Worm (Caenorhabditis elegans) whole organism, late embryonic: Measurements from ENCODE around the gene fbxb-104.

Experiments
- ama-1 ChIP-seq: fragments of 150-350 bp; optimal IDR thresholded peaks from 2 replicates; lab custom pipeline; 2014
- ceh-22 ChIP-seq: sonication (generic microtip); optimal IDR thresholded peaks from 2 replicates; lab custom pipeline; 2017; ENCODE audit warnings: missing biosample characterization, missing genetic modification characterization
- ceh-6 ChIP-seq: fragments of 200-800 bp; sonication (Bioruptor generic); optimal IDR thresholded peaks from 2 replicates; lab custom pipeline; 2018; ENCODE audit warnings: mild to moderate bottlenecking, missing genetic modification characterization, missing compliant biosample characterization
- che-1 ChIP-seq: sonication (generic microtip); optimal IDR thresholded peaks from 2 replicates; lab custom pipeline; 2016; ENCODE audit warnings: mild to moderate bottlenecking, missing genetic modification characterization, missing compliant biosample characterization
- dve-1 ChIP-seq: sonication (generic microtip); optimal IDR thresholded peaks from 2 replicates; lab custom pipeline; 2017; ENCODE audit warnings: antibody characterized with exemption, mild to moderate bottlenecking, missing genetic modification characterization, missing compliant biosample characterization
- elt-2 ChIP-seq: sonication (generic microtip); optimal IDR thresholded peaks from 2 replicates; lab custom pipeline; 2016; ENCODE audit warnings: missing genetic modification reagents, missing genetic modification characterization, missing compliant biosample characterization
- elt-4 ChIP-seq: sonication (generic microtip); optimal IDR thresholded peaks from 2 replicates; lab custom pipeline; 2016; ENCODE audit warnings: missing genetic modification characterization, missing compliant biosample characterization
- fkh-10 ChIP-seq: fragments of 150-350 bp; optimal IDR thresholded peaks from 2 replicates; lab custom pipeline; 2014; ENCODE audit warnings: missing biosample characterization, missing genetic modification reagents, missing genetic modification characterization
- gmeb-2 ChIP-seq: sonication (generic microtip); optimal IDR thresholded peaks from 2 replicates; lab custom pipeline; 2016; ENCODE audit warnings: missing genetic modification characterization, inconsistent platforms, missing compliant biosample characterization
- hlh-30 ChIP-seq: sonication (generic microtip); optimal IDR thresholded peaks from 2 replicates; lab custom pipeline; 2017; ENCODE audit warnings: antibody characterized with exemption, missing genetic modification characterization, missing compliant biosample characterization; ENCODE audit not compliant: insufficient read depth
- nfya-1 ChIP-seq: sonication (generic microtip); optimal IDR thresholded peaks from 2 replicates; lab custom pipeline; 2017; ENCODE audit warnings: missing genetic modification characterization, mild to moderate bottlenecking, missing compliant biosample characterization, antibody characterized with exemption, moderate library complexity
- pqm-1 ChIP-seq: sonication (generic microtip); optimal IDR thresholded peaks from 2 replicates; lab custom pipeline; 2016; ENCODE audit warnings: missing genetic modification characterization, missing compliant biosample characterization
- pros-1 ChIP-seq: fragments of 150-350 bp; optimal IDR thresholded peaks from 2 replicates; lab custom pipeline; 2014; ENCODE audit warnings: missing biosample characterization, missing genetic modification reagents, missing genetic modification characterization
- unc-86 ChIP-seq: sonication (generic microtip); optimal IDR thresholded peaks from 2 replicates; lab custom pipeline; 2016; ENCODE audit warnings: missing genetic modification characterization, missing compliant biosample characterization

DNA sequence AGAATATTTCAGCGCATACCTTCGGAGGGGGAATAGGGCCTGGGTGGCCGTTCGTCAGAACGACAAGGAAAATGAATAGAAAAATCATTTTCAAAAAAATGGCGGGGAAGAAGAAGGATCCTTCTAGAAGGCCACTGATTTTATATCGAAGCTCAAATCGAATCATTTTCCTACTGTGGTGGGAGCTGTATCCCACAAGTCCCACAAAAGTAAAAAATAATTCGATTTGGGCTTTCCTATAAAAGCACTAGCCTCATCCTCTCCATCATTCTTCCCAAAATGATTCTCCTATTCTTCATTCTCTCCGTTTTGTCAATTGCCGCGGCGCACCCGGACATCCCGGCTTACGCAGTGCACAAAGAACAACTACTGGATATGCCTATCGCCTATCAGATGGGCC is 18.9 kb downstream of the fbxb-104 start, which contains the start of the genes C16C8.26 and C16C8.19:
- TF ChIP-seq gmeb-2 (no peak), ama-1 (no peak), ceh-22 (no peak), nfya-1 (tag; lab: Kevin White, UChicago) (no peak), fkh-10 (GFP tag; lab: Kevin White, UChicago) (no peak), pros-1 (no peak), ceh-6 (GFP tag; lab: Kevin White, UChicago) (no peak), elt-2 (tag; lab: Kevin White, UChicago) (no peak), pqm-1 (tag; lab: Kevin White, UChicago) (no peak), che-1 (tag; lab: Kevin White, UChicago) (no peak), unc-86 (tag; lab: Kevin White, UChicago) (no peak), hlh-30 (tag; lab: Kevin White, UChicago) (no peak), elt-4 (tag; lab: Kevin White, UChicago) (no peak), dve-1 (tag; lab: Kevin White, UChicago) (no peak)
